Worm (Caenorhabditis elegans) whole organism, early embryonic: Measurements from ENCODE around the gene test-1.

Experiments used
- ama-1 ChIP-seq: fragments of 150-350 bp; optimal IDR thresholded peaks from 2 replicates; lab custom pipeline; 2014
- flt-1 ChIP-seq: fragments of 200-800 bp; sonication (Bioruptor generic); IDR thresholded peaks from 2 replicates; pipeline ENCODE4 v1.3.6; 2022; ENCODE audit warnings: missing genetic modification characterization, missing compliant biosample characterization

ce11 chrIV:2195598-2195997 lies 58.8 kb downstream of the test-1 start:
- no peak for TF ChIP-seq ama-1 (lab: Kevin White, UChicago)
- no peak for TF ChIP-seq flt-1 (GFP tag; lab: Robert Waterston, UW)
